Worm (Caenorhabditis elegans): Measurements from ENCODE around the gene dhs-20.

DNA sequence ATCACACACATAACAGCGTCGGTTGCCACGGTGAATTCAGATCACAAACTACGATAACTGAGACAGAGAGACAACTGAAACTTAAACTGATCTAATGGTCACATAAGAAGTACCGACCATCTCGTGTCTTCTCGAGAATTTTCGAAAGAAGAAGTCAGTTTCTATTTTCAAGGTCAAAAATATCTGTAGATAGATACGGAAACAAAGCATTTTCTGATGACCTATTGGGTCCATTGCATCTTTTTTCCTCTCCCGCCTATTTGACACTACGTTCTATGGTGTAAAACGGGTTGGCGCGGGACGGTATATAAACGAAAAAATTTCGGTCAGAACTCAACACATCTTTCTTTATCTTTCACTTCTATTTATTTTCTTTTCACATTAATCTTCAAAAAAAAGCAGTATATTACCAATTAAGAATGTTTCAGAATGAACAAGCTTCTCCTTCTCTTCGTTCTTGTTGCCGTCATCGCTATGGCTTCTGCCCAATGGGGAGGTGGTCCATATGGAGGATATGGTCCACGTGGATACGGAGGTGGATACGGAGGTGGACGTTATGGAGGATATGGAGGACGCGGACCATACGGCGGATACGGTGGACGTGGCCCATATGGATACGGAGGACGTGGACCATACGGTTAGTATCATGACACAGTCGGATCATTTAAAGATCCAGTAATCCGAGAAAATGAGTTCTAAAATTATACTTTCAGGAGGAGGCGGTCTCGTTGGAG, 11.8 kb upstream of the dhs-20 start, which contains the start of gene nlp-24:
- TF ChIP-seq pes-1 (GFP tag; IDR thresholded peaks at IDR 0.05) (no peak), ama-1 (optimal IDR thresholded peaks at IDR 0.05) (no peak), flt-1 (GFP tag; IDR thresholded peaks at IDR 0.05) (no peak)
